Fruit fly (Drosophila melanogaster) whole organism, embryonic: ENCODE data around the gene mon2.
A peak's percentile ranks its signal among the peaks of the same experiment; 100 is the strongest.

Source experiments
- Antp ChIP-seq: fragments of 200-800 bp; sonication (Bioruptor generic); optimal IDR thresholded peaks from 3 replicates; lab custom pipeline; 2016; ENCODE audit warnings: missing biosample characterization, missing genetic modification characterization
- Atf3 ChIP-seq: fragments of 200-800 bp; sonication (Bioruptor generic); optimal IDR thresholded peaks from 3 replicates; lab custom pipeline; 2016; ENCODE audit warnings: missing biosample characterization, missing genetic modification characterization
- Bteb2 ChIP-seq: fragments of 200-800 bp; sonication (Bioruptor generic); optimal IDR thresholded peaks from 2 replicates; lab custom pipeline; 2016; ENCODE audit warnings: missing biosample characterization, missing genetic modification characterization
- CG10209 ChIP-seq: fragments of 200-800 bp; sonication (Bioruptor generic); optimal IDR thresholded peaks from 3 replicates; lab custom pipeline; 2017; ENCODE audit warnings: missing biosample characterization, mild to moderate bottlenecking, missing genetic modification characterization, missing genetic modification reagents
- CG10274 ChIP-seq: fragments of 200-800 bp; sonication (Bioruptor generic); optimal IDR thresholded peaks from 3 replicates; lab custom pipeline; 2017; ENCODE audit warnings: missing biosample characterization, mild to moderate bottlenecking, missing genetic modification characterization
- CG10321 ChIP-seq: fragments of 200-800 bp; sonication (Bioruptor generic); IDR thresholded peaks from 2 replicates; pipeline ENCODE4 v1.3.6; 2022; ENCODE audit warnings: missing biosample characterization, missing genetic modification characterization
- CG10654 ChIP-seq: fragments of 200-800 bp; sonication (Bioruptor generic); optimal IDR thresholded peaks from 2 replicates; lab custom pipeline; 2016; ENCODE audit warnings: missing biosample characterization, missing genetic modification characterization
- CG11398 ChIP-seq: fragments of 200-800 bp; sonication (Bioruptor generic); optimal IDR thresholded peaks from 2 replicates; lab custom pipeline; 2016; ENCODE audit warnings: missing biosample characterization, missing genetic modification characterization
- CG11695 ChIP-seq: fragments of 200-800 bp; sonication (Bioruptor generic); IDR thresholded peaks from 3 replicates; pipeline ENCODE4 v1.3.6; 2022; ENCODE audit warnings: missing biosample characterization, missing genetic modification characterization
- CG13775 ChIP-seq: fragments of 200-800 bp; sonication (Bioruptor generic); optimal IDR thresholded peaks from 3 replicates; lab custom pipeline; 2017; ENCODE audit warnings: missing biosample characterization, mild to moderate bottlenecking, missing genetic modification characterization
- CG17385 ChIP-seq: fragments of 200-800 bp; sonication (Bioruptor generic); optimal IDR thresholded peaks from 3 replicates; lab custom pipeline; 2018; ENCODE audit warnings: missing biosample characterization, mild to moderate bottlenecking, missing genetic modification characterization
- CG17802 ChIP-seq: fragments of 200-800 bp; sonication (Bioruptor generic); optimal IDR thresholded peaks from 2 replicates; lab custom pipeline; 2018; ENCODE audit warnings: missing biosample characterization, mild to moderate bottlenecking, missing genetic modification characterization, moderate library complexity
- CG31224 ChIP-seq: fragments of 200-800 bp; sonication (Bioruptor generic); IDR thresholded peaks from 2 replicates; pipeline ENCODE4 v1.3.6; 2022; ENCODE audit warnings: missing biosample characterization, missing genetic modification characterization
- CG3726 ChIP-seq: fragments of 200-800 bp; sonication (Bioruptor generic); IDR thresholded peaks from 3 replicates; pipeline ENCODE4, ENCODE4 v1.3.6; 2022; ENCODE audit warnings: missing biosample characterization, missing genetic modification characterization
- CG3838 ChIP-seq: fragments of 200-800 bp; sonication (Bioruptor generic); optimal IDR thresholded peaks from 3 replicates; lab custom pipeline; 2016; ENCODE audit warnings: missing biosample characterization, missing genetic modification characterization
- CG4424 ChIP-seq: fragments of 200-800 bp; sonication (Bioruptor generic); optimal IDR thresholded peaks from 3 replicates; lab custom pipeline; 2016; ENCODE audit warnings: missing biosample characterization, missing genetic modification characterization
- CG6765 ChIP-seq: fragments of 200-800 bp; sonication (Bioruptor generic); optimal IDR thresholded peaks from 3 replicates; lab custom pipeline; 2017; ENCODE audit warnings: missing biosample characterization, mild to moderate bottlenecking, missing genetic modification characterization
- CG7839 ChIP-seq: fragments of 200-800 bp; sonication (Bioruptor generic); optimal IDR thresholded peaks from 3 replicates; lab custom pipeline; 2018; ENCODE audit warnings: missing biosample characterization, mild to moderate bottlenecking, missing genetic modification characterization, moderate library complexity
- CG7987 ChIP-seq: fragments of 200-800 bp; sonication (Bioruptor generic); optimal IDR thresholded peaks from 2 replicates; lab custom pipeline; 2018; ENCODE audit warnings: missing biosample characterization, mild to moderate bottlenecking, missing genetic modification characterization, moderate library complexity
- CG8281 ChIP-seq: fragments of 200-800 bp; sonication (Bioruptor generic); optimal IDR thresholded peaks from 2 replicates; lab custom pipeline; 2018; ENCODE audit warnings: missing biosample characterization, mild to moderate bottlenecking, missing genetic modification characterization, moderate library complexity
- CkIIα-i1 ChIP-seq: fragments of 200-800 bp; sonication (Bioruptor generic); IDR thresholded peaks from 2 replicates; pipeline ENCODE4 v1.3.6; 2022; ENCODE audit warnings: missing biosample characterization, missing genetic modification characterization
- Dek ChIP-seq: fragments of 200-800 bp; sonication (Bioruptor generic); optimal IDR thresholded peaks from 3 replicates; lab custom pipeline; 2019; ENCODE audit warnings: missing biosample characterization, mild to moderate bottlenecking, missing genetic modification characterization, moderate library complexity
- Dip3 ChIP-seq: fragments of 200-800 bp; sonication (Bioruptor generic); optimal IDR thresholded peaks from 3 replicates; lab custom pipeline; 2016; ENCODE audit warnings: missing biosample characterization, missing genetic modification characterization
- Fer3 ChIP-seq: fragments of 200-800 bp; sonication (Bioruptor generic); optimal IDR thresholded peaks from 2 replicates; lab custom pipeline; 2018; ENCODE audit warnings: missing biosample characterization, mild to moderate bottlenecking, missing genetic modification characterization, moderate library complexity
- Gsc ChIP-seq: fragments of 200-800 bp; sonication (Bioruptor generic); IDR thresholded peaks from 2 replicates; pipeline ENCODE4 v1.3.6; 2022; ENCODE audit warnings: missing biosample characterization, missing genetic modification characterization
- Myb ChIP-seq: fragments of 200-800 bp; sonication (Bioruptor generic); optimal IDR thresholded peaks from 2 replicates; lab custom pipeline; 2016; ENCODE audit warnings: missing biosample characterization, missing genetic modification characterization
- NC2α ChIP-seq: fragments of 200-800 bp; sonication (Bioruptor generic); optimal IDR thresholded peaks from 2 replicates; lab custom pipeline; 2016; ENCODE audit warnings: missing biosample characterization, missing genetic modification characterization
- Nf-YB ChIP-seq: fragments of 200-800 bp; sonication (Bioruptor generic); optimal IDR thresholded peaks from 3 replicates; lab custom pipeline; 2019; ENCODE audit warnings: missing biosample characterization, mild to moderate bottlenecking, missing genetic modification characterization, moderate library complexity
- Rx ChIP-seq: fragments of 200-800 bp; sonication (Bioruptor generic); IDR thresholded peaks from 2 replicates; pipeline ENCODE4 v1.3.6; 2022; ENCODE audit warnings: missing biosample characterization, missing genetic modification characterization
- Scr ChIP-seq: fragments of 200-800 bp; sonication (Bioruptor generic); IDR thresholded peaks from 2 replicates; pipeline ENCODE4 v1.3.6; 2022; ENCODE audit warnings: missing biosample characterization, missing genetic modification characterization; ENCODE audit not compliant: partially characterized antibody
- Ssrp ChIP-seq: fragments of 200-800 bp; sonication (Bioruptor generic); optimal IDR thresholded peaks from 2 replicates; lab custom pipeline; 2018; ENCODE audit warnings: missing biosample characterization, mild to moderate bottlenecking, missing genetic modification characterization, moderate library complexity
- Tbp ChIP-seq: fragments of >200 bp; optimal IDR thresholded peaks from 2 replicates; lab custom pipeline; 2018; ENCODE audit warnings: missing biosample characterization, missing genetic modification characterization
- Trl ChIP-seq, 3 experiments: fragments of >200 bp in 2 of 3; fragments of 200-800 bp in 1 of 3; sonication (Bioruptor generic) in 1 of 3; optimal IDR thresholded peaks; 2 replicates in 1 of 3; 3 replicates in 2 of 3; lab custom pipeline; 2016 to 2017; ENCODE audit warnings: missing biosample characterization in 1 of 3, missing genetic modification characterization in 1 of 3
- bsh ChIP-seq, 2 experiments: fragments of 200-800 bp; sonication (Bioruptor generic); optimal IDR thresholded peaks; 2 replicates each; lab custom pipeline; 2017 to 2018; ENCODE audit warnings: mild to moderate bottlenecking in 2 of 2, missing biosample characterization in 2 of 2, missing genetic modification characterization in 2 of 2, moderate library complexity in 1 of 2
- chif ChIP-seq, 2 experiments: fragments of 200-800 bp; sonication (Bioruptor generic); optimal IDR thresholded peaks; 3 replicates each; lab custom pipeline; 2016; ENCODE audit warnings: missing biosample characterization in 2 of 2, missing genetic modification characterization in 2 of 2
- danr ChIP-seq: fragments of 200-800 bp; sonication (Bioruptor generic); IDR thresholded peaks from 2 replicates; pipeline ENCODE4 v1.3.6; 2022; ENCODE audit warnings: missing biosample characterization, missing genetic modification characterization
- dmrt99B ChIP-seq: fragments of 200-800 bp; sonication (Bioruptor generic); optimal IDR thresholded peaks from 2 replicates; lab custom pipeline; 2018; ENCODE audit warnings: missing biosample characterization, mild to moderate bottlenecking, missing genetic modification characterization, moderate library complexity
- en ChIP-seq: fragments of 200-800 bp; sonication (Bioruptor generic); optimal IDR thresholded peaks from 2 replicates; lab custom pipeline; 2016; ENCODE audit warnings: missing biosample characterization, missing genetic modification characterization
- jigr1 ChIP-seq: fragments of 200-800 bp; sonication (Bioruptor generic); IDR thresholded peaks from 3 replicates; pipeline ENCODE4 v1.3.6; 2022; ENCODE audit warnings: missing biosample characterization, missing genetic modification characterization
- mam ChIP-seq: fragments of 200-800 bp; sonication (Bioruptor generic); optimal IDR thresholded peaks from 3 replicates; lab custom pipeline; 2016; ENCODE audit warnings: missing biosample characterization, missing genetic modification characterization
- pfk ChIP-seq: fragments of 200-800 bp; sonication (Bioruptor generic); optimal IDR thresholded peaks from 2 replicates; lab custom pipeline; 2018; ENCODE audit warnings: missing biosample characterization, mild to moderate bottlenecking, missing genetic modification characterization, moderate library complexity
- run ChIP-seq: fragments of 200-800 bp; sonication (Bioruptor generic); optimal IDR thresholded peaks from 3 replicates; lab custom pipeline; 2018; ENCODE audit warnings: missing biosample characterization, mild to moderate bottlenecking, missing genetic modification characterization
- scrt ChIP-seq: fragments of 200-800 bp; sonication (Bioruptor generic); optimal IDR thresholded peaks from 2 replicates; lab custom pipeline; 2018; ENCODE audit warnings: missing biosample characterization, mild to moderate bottlenecking, missing genetic modification characterization, moderate library complexity
- sd ChIP-seq: fragments of 200-800 bp; sonication (Bioruptor generic); optimal IDR thresholded peaks from 3 replicates; lab custom pipeline; 2018; ENCODE audit warnings: missing biosample characterization, mild to moderate bottlenecking, missing genetic modification characterization, moderate library complexity
- sug ChIP-seq: fragments of 200-800 bp; optimal IDR thresholded peaks from 2 replicates; lab custom pipeline; 2019; ENCODE audit warnings: missing biosample characterization, mild to moderate bottlenecking, missing genetic modification characterization, moderate library complexity
- toy ChIP-seq: fragments of 200-800 bp; sonication (Bioruptor generic); IDR thresholded peaks from 2 replicates; pipeline ENCODE4 v1.3.6; 2022; ENCODE audit warnings: missing biosample characterization, missing genetic modification characterization
- trem ChIP-seq: fragments of 200-800 bp; optimal IDR thresholded peaks from 3 replicates; lab custom pipeline; 2019; ENCODE audit warnings: missing biosample characterization, mild to moderate bottlenecking, missing genetic modification characterization, moderate library complexity
- ttk ChIP-seq: fragments of 200-800 bp; sonication (Bioruptor generic); IDR thresholded peaks from 2 replicates; pipeline ENCODE4 v2.1.2; 2022; ENCODE audit warnings: missing biosample characterization, missing genetic modification characterization
- unc-4 ChIP-seq: fragments of 200-800 bp; sonication (Bioruptor generic); IDR thresholded peaks from 2 replicates; pipeline ENCODE4 v1.3.6; 2022; ENCODE audit warnings: missing biosample characterization, missing genetic modification characterization; ENCODE audit not compliant: partially characterized antibody

Gene mon2

dm6 chr2L:8162307-8163024 lies 38.7 kb upstream of the mon2 start, which contains the start of gene Acbp1 (continued):
- TF ChIP-seq NC2α (GFP tag; lab: Kevin White, UChicago) (peak; percentile 87), sug (tag; lab: Kevin White, UChicago) (peak; percentile 97), Bteb2 (GFP tag; lab: Kevin White, UChicago) (peak; percentile 92), toy (peak; percentile 52), Tbp (GFP tag; lab: Kevin White, UChicago) (no peak), Atf3 (GFP tag; lab: Kevin White, UChicago) (peak; percentile 94), chif (GFP tag; optimal IDR thresholded peaks at IDR 0.05; lab: Kevin White, UChicago) (peak; percentile 91 to 95), CG10654 (GFP tag; lab: Kevin White, UChicago) (peak; percentile 92), CG7839 (tag; lab: Kevin White, UChicago) (peak; percentile 97), CG10274 (peak; percentile 83), bsh (GFP tag; optimal IDR thresholded peaks at IDR 0.05; lab: Kevin White, UChicago) (peak; percentile 94 to 98), CG11695 (peak; percentile 94), CG8281 (tag; lab: Kevin White, UChicago) (peak; percentile 88), CG3726 (GFP tag; lab: Robert Waterston, UW) (peak; percentile 70; the same call in 2 of the 3 replicates), Rx (GFP tag; lab: Robert Waterston, UW) (peak; percentile 80), Dip3 (GFP tag; lab: Kevin White, UChicago) (peak; percentile 95), CG6765 (peak; percentile 98), Gsc (GFP tag; lab: Robert Waterston, UW) (no peak), pfk (GFP tag; lab: Kevin White, UChicago) (peak; percentile 71), CG4424 (GFP tag; lab: Kevin White, UChicago) (peak; percentile 95), CG7987 (GFP tag; lab: Kevin White, UChicago) (peak; percentile 93), Fer3 (tag; lab: Kevin White, UChicago) (peak; percentile 97), CG17385 (GFP tag; lab: Kevin White, UChicago) (peak; percentile 95), scrt (peak; percentile 98), Ssrp (peak; percentile 93), jigr1 (GFP tag; lab: Robert Waterston, UW) (peak; percentile 57; the same call in 2 of the 3 replicates), en (peak; percentile 92), Scr (GFP tag; lab: Robert Waterston, UW) (peak; percentile 78), Myb (GFP tag; lab: Kevin White, UChicago) (peak; percentile 88), run (tag; lab: Kevin White, UChicago) (peak; percentile 98), CG31224 (GFP tag; lab: Robert Waterston, UW) (peak; percentile 85), ttk (GFP tag; lab: Robert Waterston, UW) (peak; percentile 80), CG10209 (GFP tag; lab: Kevin White, UChicago) (peak; percentile 96), CG10321 (GFP tag; lab: Robert Waterston, UW) (peak; percentile 67), sd (tag; lab: Kevin White, UChicago) (peak; percentile 93), CkIIα-i1 (GFP tag; lab: Robert Waterston, UW) (no peak), danr (peak; percentile 78), Dek (peak; percentile 94), mam (peak; percentile 98), CG3838 (peak; percentile 82), Antp (GFP tag; lab: Kevin White, UChicago) (peak; percentile 97), unc-4 (GFP tag; lab: Robert Waterston, UW) (peak; percentile 89), CG17802 (peak; percentile 75), CG13775 (GFP tag; lab: Kevin White, UChicago) (peak; percentile 97), Trl (optimal IDR thresholded peaks at IDR 0.05; lab: Kevin White, UChicago) (peak; percentile 82 to 93), Trl (GFP tag; optimal IDR thresholded peaks at IDR 0.05; lab: Kevin White, UChicago) (peak; percentile 97), trem (tag; lab: Kevin White, UChicago) (peak; percentile 95), Nf-YB (GFP tag; lab: Kevin White, UChicago) (peak; percentile 90), CG11398 (peak; percentile 89), dmrt99B (tag; lab: Kevin White, UChicago) (peak; percentile 97)
